Fruit fly (Drosophila melanogaster) whole organism, embryonic: ENCODE data around the gene CG15170.

ENCODE experiments used
- Adf1 ChIP-seq: fragments of 200-800 bp; sonication (Bioruptor generic); IDR thresholded peaks from 2 replicates; pipeline ENCODE4 v1.3.6; 2022; ENCODE audit warnings: missing biosample characterization, missing genetic modification characterization
- Antp ChIP-seq: fragments of 200-800 bp; sonication (Bioruptor generic); optimal IDR thresholded peaks from 3 replicates; lab custom pipeline; 2016; ENCODE audit warnings: missing biosample characterization, missing genetic modification characterization
- Atf-2 ChIP-seq: fragments of 200-800 bp; sonication (Bioruptor generic); optimal IDR thresholded peaks from 2 replicates; lab custom pipeline; 2016; ENCODE audit warnings: missing biosample characterization, missing genetic modification characterization
- CG10267 ChIP-seq: fragments of 200-800 bp; sonication (Bioruptor generic); optimal IDR thresholded peaks from 2 replicates; lab custom pipeline; 2018; ENCODE audit warnings: missing biosample characterization, mild to moderate bottlenecking, missing genetic modification characterization, moderate library complexity
- CG10462 ChIP-seq: fragments of 200-800 bp; sonication (Bioruptor generic); optimal IDR thresholded peaks from 2 replicates; lab custom pipeline; 2016; ENCODE audit warnings: missing biosample characterization, missing genetic modification characterization
- CG11247 ChIP-seq: fragments of 200-800 bp; sonication (Bioruptor generic); IDR thresholded peaks from 2 replicates; pipeline ENCODE4 v1.3.6; 2022; ENCODE audit warnings: missing biosample characterization, missing genetic modification characterization
- CG11560 ChIP-seq: fragments of 200-800 bp; sonication (Bioruptor generic); IDR thresholded peaks from 3 replicates; pipeline ENCODE4 v1.3.6; 2022; ENCODE audit warnings: missing biosample characterization, missing genetic modification characterization
- CG11723 ChIP-seq: fragments of 200-800 bp; sonication (Bioruptor generic); optimal IDR thresholded peaks from 2 replicates; lab custom pipeline; 2017; ENCODE audit warnings: missing biosample characterization, mild to moderate bottlenecking, missing genetic modification characterization
- CG1233 ChIP-seq: fragments of 200-800 bp; sonication (Bioruptor generic); optimal IDR thresholded peaks from 4 replicates; lab custom pipeline; 2018; ENCODE audit warnings: missing biosample characterization, mild to moderate bottlenecking, missing genetic modification characterization
- CG12769 ChIP-seq: fragments of 200-800 bp; sonication (Bioruptor generic); optimal IDR thresholded peaks from 2 replicates; lab custom pipeline; 2019; ENCODE audit warnings: missing biosample characterization, mild to moderate bottlenecking, missing genetic modification characterization, moderate library complexity
- CG12942 ChIP-seq: fragments of 200-800 bp; sonication (Bioruptor generic); optimal IDR thresholded peaks from 3 replicates; lab custom pipeline; 2016; ENCODE audit warnings: missing biosample characterization, missing genetic modification characterization
- CG13424 ChIP-seq: fragments of 200-800 bp; sonication (Bioruptor generic); optimal IDR thresholded peaks from 2 replicates; lab custom pipeline; 2019; ENCODE audit warnings: missing biosample characterization, mild to moderate bottlenecking, missing genetic modification characterization, moderate library complexity
- CG14965 ChIP-seq: fragments of 200-800 bp; sonication (Bioruptor generic); optimal IDR thresholded peaks from 2 replicates; lab custom pipeline; 2016; ENCODE audit warnings: missing biosample characterization, missing genetic modification characterization, borderline replicate concordance
- CG15479 ChIP-seq: fragments of 200-800 bp; sonication (Bioruptor generic); optimal IDR thresholded peaks from 3 replicates; lab custom pipeline; 2019; ENCODE audit warnings: missing biosample characterization, mild to moderate bottlenecking, missing genetic modification characterization, moderate library complexity
- CG1602 ChIP-seq: fragments of 200-800 bp; sonication (Bioruptor generic); optimal IDR thresholded peaks from 3 replicates; lab custom pipeline; 2016; ENCODE audit warnings: missing biosample characterization, missing genetic modification characterization
- CG17568 ChIP-seq: fragments of 200-800 bp; sonication (Bioruptor generic); optimal IDR thresholded peaks from 2 replicates; lab custom pipeline; 2018; ENCODE audit warnings: missing biosample characterization, mild to moderate bottlenecking, missing genetic modification characterization, moderate library complexity
- CG17829 ChIP-seq: fragments of 200-800 bp; optimal IDR thresholded peaks from 2 replicates; lab custom pipeline; 2019; ENCODE audit warnings: missing biosample characterization, mild to moderate bottlenecking, missing genetic modification characterization, moderate library complexity
- CG18011 ChIP-seq: fragments of 200-800 bp; sonication (Bioruptor generic); optimal IDR thresholded peaks from 2 replicates; lab custom pipeline; 2017; ENCODE audit warnings: missing biosample characterization, missing genetic modification characterization, mild to moderate bottlenecking, moderate library complexity, missing genotype
- CG2678 ChIP-seq: fragments of 200-800 bp; sonication (Bioruptor generic); optimal IDR thresholded peaks from 3 replicates; lab custom pipeline; 2019; ENCODE audit warnings: missing biosample characterization, mild to moderate bottlenecking, missing genetic modification characterization, moderate library complexity
- CG30431 ChIP-seq: fragments of 200-800 bp; sonication (Bioruptor generic); optimal IDR thresholded peaks from 2 replicates; lab custom pipeline; 2017; ENCODE audit warnings: missing biosample characterization, missing genetic modification characterization
- CG4328 ChIP-seq: fragments of 200-800 bp; sonication (Bioruptor generic); optimal IDR thresholded peaks from 3 replicates; lab custom pipeline; 2017; ENCODE audit warnings: missing biosample characterization, missing genetic modification reagents, missing genetic modification characterization
- CG43689 ChIP-seq: fragments of 200-800 bp; sonication (Bioruptor generic); IDR thresholded peaks from 2 replicates; pipeline ENCODE4 v1.3.6; 2022; ENCODE audit warnings: missing biosample characterization, missing genetic modification characterization
- CG6683 ChIP-seq: fragments of 200-800 bp; sonication (Bioruptor generic); optimal IDR thresholded peaks from 2 replicates; lab custom pipeline; 2017; ENCODE audit warnings: missing biosample characterization, mild to moderate bottlenecking, missing genetic modification characterization, missing genetic modification reagents
- CG7372 ChIP-seq: fragments of 200-800 bp; sonication (Bioruptor generic); IDR thresholded peaks from 2 replicates; pipeline ENCODE4 v1.3.6; 2022; ENCODE audit warnings: missing biosample characterization, missing genetic modification characterization
- CG8281 ChIP-seq: fragments of 200-800 bp; sonication (Bioruptor generic); optimal IDR thresholded peaks from 2 replicates; lab custom pipeline; 2018; ENCODE audit warnings: missing biosample characterization, mild to moderate bottlenecking, missing genetic modification characterization, moderate library complexity
- CG8765 ChIP-seq: fragments of 200-800 bp; sonication (Bioruptor generic); IDR thresholded peaks from 2 replicates; pipeline ENCODE4 v1.3.6; 2022; ENCODE audit warnings: missing biosample characterization, missing genetic modification characterization
- Dfd ChIP-seq, 2 experiments: fragments of >200 bp; optimal IDR thresholded peaks; 2 replicates each; lab custom pipeline; 2017; ENCODE audit warnings: missing biosample characterization in 2 of 2, missing genetic modification characterization in 2 of 2
- Fer2 ChIP-seq: fragments of 200-800 bp; sonication (Bioruptor generic); optimal IDR thresholded peaks from 2 replicates; lab custom pipeline; 2018; ENCODE audit warnings: missing biosample characterization, mild to moderate bottlenecking, missing genetic modification characterization, moderate library complexity
- HLH4C ChIP-seq: fragments of 200-800 bp; sonication (Bioruptor generic); IDR thresholded peaks from 3 replicates; pipeline ENCODE4 v1.3.6; 2022; ENCODE audit warnings: missing biosample characterization, missing genetic modification characterization; ENCODE audit not compliant: partially characterized antibody
- Med ChIP-seq: fragments of 200-800 bp; sonication (Bioruptor generic); peaks from one replicate; lab custom pipeline; 2016; ENCODE audit warnings: missing biosample characterization, missing genetic modification characterization, mild to moderate bottlenecking, inconsistent platforms, moderate library complexity
- Neu2 ChIP-seq: fragments of 200-800 bp; sonication (Bioruptor generic); optimal IDR thresholded peaks from 3 replicates; lab custom pipeline; 2016; ENCODE audit warnings: missing biosample characterization, missing genetic modification characterization, borderline replicate concordance
- Nf-YB ChIP-seq: fragments of 200-800 bp; sonication (Bioruptor generic); optimal IDR thresholded peaks from 3 replicates; lab custom pipeline; 2019; ENCODE audit warnings: missing biosample characterization, mild to moderate bottlenecking, missing genetic modification characterization, moderate library complexity
- PHDP ChIP-seq: fragments of 200-800 bp; sonication (Bioruptor generic); optimal IDR thresholded peaks from 3 replicates; lab custom pipeline; 2018; ENCODE audit warnings: missing biosample characterization, mild to moderate bottlenecking, missing genetic modification characterization, moderate library complexity
- Sox100B ChIP-seq: fragments of 200-800 bp; sonication (Bioruptor generic); optimal IDR thresholded peaks from 3 replicates; lab custom pipeline; 2018; ENCODE audit warnings: missing biosample characterization, mild to moderate bottlenecking, missing genetic modification characterization
- Tbp ChIP-seq: fragments of >200 bp; optimal IDR thresholded peaks from 2 replicates; lab custom pipeline; 2018; ENCODE audit warnings: missing biosample characterization, missing genetic modification characterization
- Usf ChIP-seq: fragments of 200-800 bp; sonication (Bioruptor generic); optimal IDR thresholded peaks from 2 replicates; lab custom pipeline; 2017; ENCODE audit warnings: missing genotype, missing biosample characterization, missing genetic modification characterization
- aop ChIP-seq: fragments of 200-800 bp; sonication (Bioruptor generic); IDR thresholded peaks from 2 replicates; pipeline ENCODE4 v1.3.6; 2022; ENCODE audit warnings: missing biosample characterization, missing genetic modification characterization
- bcd ChIP-seq: fragments of 200-800 bp; sonication (Bioruptor generic); optimal IDR thresholded peaks from 2 replicates; lab custom pipeline; 2017; ENCODE audit warnings: missing biosample characterization, mild to moderate bottlenecking, missing genetic modification characterization
- cad ChIP-seq: fragments of >200 bp; optimal IDR thresholded peaks from 2 replicates; lab custom pipeline; 2017; ENCODE audit warnings: missing biosample characterization, missing genetic modification characterization
- chinmo ChIP-seq: fragments of 200-800 bp; sonication (Bioruptor generic); IDR thresholded peaks from 4 replicates; pipeline ENCODE4 v1.3.6; 2022; ENCODE audit warnings: missing biosample characterization, missing genetic modification characterization; ENCODE audit not compliant: partially characterized antibody
- corto ChIP-seq: fragments of 200-800 bp; sonication (Bioruptor generic); optimal IDR thresholded peaks from 2 replicates; lab custom pipeline; 2016; ENCODE audit warnings: missing biosample characterization, mild to moderate bottlenecking, missing genetic modification characterization, moderate library complexity
- crc ChIP-seq: fragments of 200-800 bp; sonication (Bioruptor generic); optimal IDR thresholded peaks from 2 replicates; lab custom pipeline; 2016; ENCODE audit warnings: missing biosample characterization, missing genetic modification characterization
- dmrt11E ChIP-seq: fragments of 200-800 bp; sonication (Bioruptor generic); optimal IDR thresholded peaks from 3 replicates; lab custom pipeline; 2018; ENCODE audit warnings: missing biosample characterization, mild to moderate bottlenecking, missing genetic modification characterization, moderate library complexity
- fru ChIP-seq: fragments of >200 bp; optimal IDR thresholded peaks from 2 replicates; lab custom pipeline; 2017
- fu2 ChIP-seq: fragments of 200-800 bp; sonication (Bioruptor generic); optimal IDR thresholded peaks from 2 replicates; lab custom pipeline; 2016; ENCODE audit warnings: missing biosample characterization, missing genetic modification characterization
- nom ChIP-seq: fragments of 200-800 bp; sonication (Bioruptor generic); optimal IDR thresholded peaks from 2 replicates; lab custom pipeline; 2017; ENCODE audit warnings: missing biosample characterization, missing genetic modification characterization, mild to moderate bottlenecking, moderate library complexity, missing genetic modification reagents
- psq ChIP-seq: fragments of 200-800 bp; sonication (Bioruptor generic); optimal IDR thresholded peaks from 2 replicates; lab custom pipeline; 2017; ENCODE audit warnings: missing biosample characterization, missing genetic modification characterization
- scrt ChIP-seq: fragments of 200-800 bp; sonication (Bioruptor generic); optimal IDR thresholded peaks from 2 replicates; lab custom pipeline; 2018; ENCODE audit warnings: missing biosample characterization, mild to moderate bottlenecking, missing genetic modification characterization, moderate library complexity
- twi ChIP-seq: fragments of 200-800 bp; optimal IDR thresholded peaks from 2 replicates; lab custom pipeline; 2019; ENCODE audit warnings: missing biosample characterization, mild to moderate bottlenecking, missing genetic modification characterization, moderate library complexity
- z ChIP-seq: fragments of 200-800 bp; sonication (Bioruptor generic); IDR thresholded peaks from 3 replicates; pipeline ENCODE4 v1.3.6; 2022; ENCODE audit warnings: missing biosample characterization, missing genetic modification characterization

Gene CG15170

dm6 chr2L:18968370-18969105 is 21.5 kb downstream of the CG15170 start, which contains the start of the genes Nak and Tango6:
Gene Nak, minus strand, starts transcription at chr2L:18968744.
Gene Tango6, plus strand, starts transcription at chr2L:18969028.
- TF ChIP-seq Tbp (no peak), CG12769 (tag; lab: Kevin White, UChicago) (no peak), dmrt11E (tag; lab: Kevin White, UChicago) (peak; percentile 28), CG17829 (tag; lab: Kevin White, UChicago) (peak; percentile 64), psq (no peak), CG1602 (GFP tag; lab: Kevin White, UChicago) (peak; percentile 11), Dfd (GFP tag; optimal IDR thresholded peaks at IDR 0.05; lab: Kevin White, UChicago) (no peak), CG4328 (GFP tag; lab: Kevin White, UChicago) (no peak), aop (GFP tag; lab: Robert Waterston, UW) (no peak), scrt (no peak), Fer2 (tag; lab: Kevin White, UChicago) (no peak), fru (no peak), corto (no peak), CG7372 (GFP tag; lab: Robert Waterston, UW) (no peak), Adf1 (GFP tag; lab: Robert Waterston, UW) (no peak), CG13424 (tag; lab: Kevin White, UChicago) (peak; percentile 41), Med (peak; percentile 83), CG6683 (GFP tag; lab: Kevin White, UChicago) (no peak), cad (GFP tag; lab: Kevin White, UChicago) (no peak), CG15479 (peak; percentile 97), CG17568 (GFP tag; lab: Kevin White, UChicago) (no peak), bcd (no peak), fu2 (GFP tag; lab: Kevin White, UChicago) (no peak), twi (tag; lab: Kevin White, UChicago) (peak; percentile 39), Neu2 (GFP tag; lab: Kevin White, UChicago) (no peak), Antp (GFP tag; lab: Kevin White, UChicago) (peak; percentile 6), CG10462 (GFP tag; lab: Kevin White, UChicago) (no peak), crc (no peak), chinmo (GFP tag; lab: Robert Waterston, UW) (peak; percentile 98), CG10267 (tag; lab: Kevin White, UChicago) (peak; percentile 76), CG1233 (GFP tag; lab: Kevin White, UChicago) (no peak), CG30431 (no peak), CG8281 (tag; lab: Kevin White, UChicago) (no peak), PHDP (tag; lab: Kevin White, UChicago) (no peak), CG18011 (no peak), CG2678 (tag; lab: Kevin White, UChicago) (peak; percentile 28), Nf-YB (GFP tag; lab: Kevin White, UChicago) (peak; percentile 16), nom (no peak), CG8765 (GFP tag; lab: Robert Waterston, UW) (no peak), Atf-2 (peak; percentile 44), CG11247 (GFP tag; lab: Robert Waterston, UW) (no peak), z (no peak), Usf (GFP tag; lab: Kevin White, UChicago) (no peak), Sox100B (GFP tag; lab: Kevin White, UChicago) (peak; percentile 13), CG11723 (GFP tag; lab: Kevin White, UChicago) (no peak), CG12942 (GFP tag; lab: Kevin White, UChicago) (no peak), HLH4C (GFP tag; lab: Robert Waterston, UW) (peak; percentile 91), CG11560 (tag; lab: Robert Waterston, UW) (no peak), CG43689 (GFP tag; lab: Robert Waterston, UW) (no peak), CG14965 (GFP tag; lab: Kevin White, UChicago) (no peak)
